Fruit fly (Drosophila melanogaster): Measurements from ENCODE around the gene CG43291.

dm6 chr3R:14220105-14220504, 24.4 kb downstream of the CG43291 start, which contains the start of gene CG31326:
- TF ChIP-seq Pif1B (GFP tag; optimal IDR thresholded peaks at IDR 0.05) (no peak), EcR (GFP tag; optimal IDR thresholded peaks at IDR 0.05) (no peak), CG10348 (GFP tag; IDR thresholded peaks at IDR 0.05) (no peak), Ets98B (GFP tag; IDR thresholded peaks at IDR 0.05) (no peak), CG32121 (GFP tag; IDR thresholded peaks at IDR 0.05) (no peak), CG8301 (tag; optimal IDR thresholded peaks at IDR 0.05) (no peak), CG12605 (GFP tag; IDR thresholded peaks at IDR 0.05) (no peak), CG9948 (tag; optimal IDR thresholded peaks at IDR 0.05) (no peak), CG8159 (tag; optimal IDR thresholded peaks at IDR 0.05) (no peak), CG15710 (tag; optimal IDR thresholded peaks at IDR 0.05) (no peak)
